Fruit fly (Drosophila melanogaster) S2 (cell line): ENCODE data around the gene tth.
A peak's percentile ranks its signal among the peaks of the same experiment; 100 is the strongest.

ENCODE experiments used
- CG8478 ChIP-seq: fragments of >200 bp; optimal IDR thresholded peaks from 2 replicates; lab custom pipeline; 2018
- CTCF ChIP-seq, 2 experiments: fragments of >200 bp; optimal IDR thresholded peaks; 2 replicates each; lab custom pipeline; 2018

The tth gene

dm6 chrX:13616417-13617050 is at the start of gene tth, which contains the start of gene Tango2:
Gene tth, minus strand, starts transcription at chrX:13616586.
Gene Tango2, plus strand, starts transcription at chrX:13616989.
- TF ChIP-seq CG8478 (lab: Kevin White, UChicago), result no peak
- TF ChIP-seq CTCF (optimal IDR thresholded peaks at IDR 0.05; lab: Kevin White, UChicago), result no peak

dm6 chrX:13651170-13651569 is 34.8 kb upstream of the tth start:
- no peak for TF ChIP-seq CTCF (optimal IDR thresholded peaks at IDR 0.05; lab: Kevin White, UChicago)
- TF ChIP-seq CG8478 (lab: Kevin White, UChicago), result no peak

dm6 chrX:13649801-13650200 is 33.4 kb upstream of the tth start:
- no peak for TF ChIP-seq CG8478 (lab: Kevin White, UChicago)

DNA sequence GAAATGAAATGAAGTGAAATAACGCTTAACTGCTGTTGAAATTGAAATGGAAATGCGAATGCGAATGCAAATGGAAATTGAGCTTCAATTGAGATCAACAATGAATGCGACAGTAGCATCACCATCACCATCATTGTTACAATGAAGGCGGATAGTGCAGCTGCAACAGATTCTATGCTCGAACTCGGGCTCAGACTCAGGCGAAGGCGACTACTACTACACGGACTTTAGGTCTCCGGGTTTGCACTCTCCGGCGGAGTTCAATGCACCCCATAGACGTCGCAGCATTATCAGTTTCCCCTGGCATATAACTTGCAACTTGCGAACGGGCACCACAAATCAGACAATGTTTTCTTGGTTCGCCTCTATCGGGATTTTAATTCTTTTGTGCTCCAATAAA is 32.4 kb upstream of the tth start:
- TF ChIP-seq CG8478 (lab: Kevin White, UChicago), result no peak
- TF ChIP-seq CTCF (optimal IDR thresholded peaks at IDR 0.05; lab: Kevin White, UChicago), result no peak

DNA sequence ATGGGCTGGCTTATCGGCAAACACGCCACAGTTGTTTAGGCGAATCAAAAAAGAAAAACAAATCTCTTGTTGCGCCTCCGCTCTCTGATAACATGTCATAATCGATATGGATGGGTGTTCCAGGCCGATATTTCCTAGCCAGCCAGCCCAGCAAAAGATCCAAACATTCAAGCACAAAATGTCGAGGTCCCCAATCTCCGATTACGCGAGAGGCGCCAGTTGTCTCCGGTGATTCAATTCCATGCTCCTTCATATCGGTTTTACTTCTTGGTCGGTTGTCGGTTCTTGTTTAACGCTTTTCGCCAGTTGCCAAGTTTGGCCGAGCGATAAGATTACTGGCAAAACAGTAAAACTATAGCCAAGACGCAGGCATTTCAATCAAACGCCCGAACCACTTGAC is 29.8 kb upstream of the tth start:
- TF ChIP-seq CG8478 (lab: Kevin White, UChicago), result no peak
- no peak for TF ChIP-seq CTCF (optimal IDR thresholded peaks at IDR 0.05; lab: Kevin White, UChicago)

DNA sequence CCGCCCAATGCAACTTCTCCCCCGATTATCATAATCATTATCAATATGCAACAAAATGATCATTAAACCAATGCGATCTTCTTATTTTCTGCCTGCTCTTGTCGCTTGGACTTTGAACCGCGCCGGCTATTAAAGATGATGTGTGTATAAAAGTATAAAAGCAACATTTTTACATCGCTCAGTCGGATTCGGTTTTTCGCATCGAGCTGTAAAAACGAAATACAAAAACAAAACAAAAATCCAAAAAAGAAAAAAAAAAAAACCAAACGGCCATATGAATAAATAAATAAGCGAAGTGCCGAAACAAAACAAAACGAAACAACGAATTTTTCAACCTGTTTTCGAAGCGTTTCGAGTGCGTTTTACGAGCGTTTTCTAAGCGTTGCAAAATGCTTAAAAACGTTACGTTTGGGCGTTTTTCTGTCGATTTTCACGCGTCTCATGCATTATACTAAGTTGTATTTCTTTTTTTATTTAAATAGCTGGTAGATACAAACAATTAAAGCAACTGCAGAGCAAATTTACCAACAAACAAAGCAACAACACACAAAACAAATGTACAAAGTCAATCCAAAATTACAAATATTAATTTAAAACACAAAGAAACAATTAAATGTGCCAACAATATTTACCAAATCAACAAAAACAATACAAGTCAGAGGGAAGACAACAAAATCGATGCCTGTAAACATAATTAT is 28.5 kb upstream of the tth start:
- TF ChIP-seq CG8478 (lab: Kevin White, UChicago), result no peak
- no peak for TF ChIP-seq CTCF (optimal IDR thresholded peaks at IDR 0.05; lab: Kevin White, UChicago)

dm6 chrX:13643961-13644360 is 27.6 kb upstream of the tth start:
- no peak for TF ChIP-seq CTCF (optimal IDR thresholded peaks at IDR 0.05; lab: Kevin White, UChicago)
- TF ChIP-seq CG8478 (lab: Kevin White, UChicago), result no peak

- peak in 1 of 2 experiments; percentile 2 for TF ChIP-seq CTCF (optimal IDR thresholded peaks at IDR 0.05; lab: Kevin White, UChicago)
- TF ChIP-seq CG8478 (lab: Kevin White, UChicago), result no peak
These were observed 25.7 kb upstream of the tth start for dm6 chrX:13641891-13642617.

DNA sequence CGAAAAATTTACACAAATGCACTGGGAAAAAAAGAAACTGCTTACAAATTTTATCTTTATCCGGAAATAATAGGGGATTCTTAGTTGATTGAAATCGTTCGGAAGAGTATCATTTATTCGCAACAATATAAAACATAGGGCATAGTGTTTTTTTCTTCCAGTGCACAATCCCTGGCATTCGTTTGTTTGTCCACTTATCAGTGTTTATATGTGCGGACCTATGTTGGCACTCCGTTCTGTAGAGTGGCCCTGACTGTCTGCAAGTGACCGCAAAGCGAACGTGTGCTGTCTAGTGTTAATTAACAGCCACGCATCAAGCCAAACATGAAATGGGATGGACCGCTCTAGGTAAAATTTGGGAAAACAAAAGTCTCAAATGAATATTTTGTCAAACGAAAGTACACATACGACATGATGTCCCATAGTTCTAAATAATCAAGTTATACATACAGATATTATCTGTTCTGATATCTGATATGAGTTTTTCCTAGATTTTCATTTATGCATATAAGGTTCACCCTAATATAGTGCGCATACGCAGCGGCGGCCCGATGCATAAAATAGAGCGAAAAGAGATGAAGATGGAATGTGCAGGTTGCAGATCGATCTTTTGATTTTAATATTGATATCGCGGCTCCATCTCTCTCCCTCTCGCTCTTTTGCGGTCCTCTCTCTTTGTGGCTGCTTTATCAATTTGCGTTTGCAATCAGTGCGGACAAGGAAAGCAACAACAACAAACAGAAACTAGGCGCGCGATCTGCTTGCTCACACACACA is 24.9 kb upstream of the tth start:
- TF ChIP-seq CTCF (optimal IDR thresholded peaks at IDR 0.05; lab: Kevin White, UChicago) (no peak), CG8478 (lab: Kevin White, UChicago) (no peak)

dm6 chrX:13640692-13641011 is 24.3 kb upstream of the tth start:
- TF ChIP-seq CG8478 (lab: Kevin White, UChicago) (no peak), CTCF (optimal IDR thresholded peaks at IDR 0.05; lab: Kevin White, UChicago) (no peak)

dm6 chrX:13639998-13640691 is 23.8 kb upstream of the tth start:
- TF ChIP-seq CTCF (optimal IDR thresholded peaks at IDR 0.05; lab: Kevin White, UChicago), result no peak

dm6 chrX:13637588-13637987 is 21.2 kb upstream of the tth start:
- TF ChIP-seq CTCF (optimal IDR thresholded peaks at IDR 0.05; lab: Kevin White, UChicago) (no peak), CG8478 (lab: Kevin White, UChicago) (no peak)

- TF ChIP-seq CTCF (optimal IDR thresholded peaks at IDR 0.05; lab: Kevin White, UChicago), result no peak
- no peak for TF ChIP-seq CG8478 (lab: Kevin White, UChicago)
These were observed 20.4 kb upstream of the tth start for dm6 chrX:13636810-13637209.

DNA sequence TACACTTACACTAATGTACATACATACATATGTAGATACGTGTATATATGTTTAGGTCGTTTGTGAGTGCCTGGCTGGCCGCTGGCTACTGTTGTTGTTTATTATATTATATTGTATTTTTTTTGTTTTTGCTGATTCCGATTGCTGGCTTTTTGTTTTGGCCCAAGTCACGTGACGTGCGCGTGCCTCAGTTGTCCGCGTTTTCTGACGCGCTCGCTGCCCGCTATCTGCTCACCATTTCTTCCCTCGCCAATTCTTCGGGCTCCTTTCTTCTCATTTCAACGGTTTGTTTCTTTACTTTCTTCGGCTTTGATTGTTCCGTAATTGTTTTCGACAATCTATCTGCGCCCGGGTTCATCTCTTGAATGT is 18.6 kb upstream of the tth start:
- TF ChIP-seq CTCF (optimal IDR thresholded peaks at IDR 0.05; lab: Kevin White, UChicago) (no peak), CG8478 (lab: Kevin White, UChicago) (no peak)
